Worm (Caenorhabditis elegans) whole organism, dauer: Measurements from ENCODE around the gene chca-1.

Experiments used
- unc-62 ChIP-seq: sonication (generic microtip); optimal IDR thresholded peaks from 2 replicates; lab custom pipeline; 2017; ENCODE audit warnings: missing biosample characterization, missing genetic modification reagents, missing genetic modification characterization

chca-1 gene

ce11 chrIV:9627033-9627432 is 24.2 kb upstream of the chca-1 start:
- TF ChIP-seq unc-62 = no peak

ce11 chrIV:9631579-9631978 is 19.6 kb upstream of the chca-1 start:
- no peak for TF ChIP-seq unc-62

ce11 chrIV:9632094-9632493 is 19.1 kb upstream of the chca-1 start:
- no peak for TF ChIP-seq unc-62

- no peak for TF ChIP-seq unc-62
Observed at ce11 chrIV:9632966-9633494, 18.2 kb upstream of the chca-1 start.

ce11 chrIV:9633889-9634288 is 17.3 kb upstream of the chca-1 start:
- TF ChIP-seq unc-62 = no peak

- no peak for TF ChIP-seq unc-62
Observed at ce11 chrIV:9634848-9635247, 16.3 kb upstream of the chca-1 start, which contains the start of gene mca-1. TSS of gene mca-1 (minus strand) at chrIV:9634948.

- no peak for TF ChIP-seq unc-62
Observed at ce11 chrIV:9641925-9642324, 9.3 kb upstream of the chca-1 start, which contains the start of gene del-2. TSS of gene del-2 (minus strand) at chrIV:9642025.

ce11 chrIV:9643188-9643587 is 8.0 kb upstream of the chca-1 start, which contains the start of gene degl-2:
TSS of gene degl-2 (plus strand) at chrIV:9643488.
- TF ChIP-seq unc-62 = no peak

- TF ChIP-seq unc-62 = no peak
Observed at ce11 chrIV:9647789-9648361, 3.3 kb upstream of the chca-1 start, which contains the start of gene amph-1. TSS of gene amph-1 (minus strand) at chrIV:9647873.

ce11 chrIV:9648682-9649081 is 2.5 kb upstream of the chca-1 start, which contains the start of gene srm-3:
TSS of gene srm-3 (plus strand) at chrIV:9648982.
- TF ChIP-seq unc-62 = no peak

- no peak for TF ChIP-seq unc-62
Observed at ce11 chrIV:9653184-9653583, 2.0 kb downstream of the chca-1 start, which contains the start of gene F58G6.3. TSS of gene F58G6.3 (plus strand) at chrIV:9653535.

- TF ChIP-seq unc-62 = no peak
Observed at ce11 chrIV:9654017-9654416, 2.8 kb downstream of the chca-1 start, which contains the start of gene F58G6.7. TSS of gene F58G6.7 (plus strand) at chrIV:9654317.

ce11 chrIV:9655556-9655955 is 4.4 kb downstream of the chca-1 start:
- TF ChIP-seq unc-62 = no peak

- TF ChIP-seq unc-62 = no peak
Observed at ce11 chrIV:9657753-9658152, 6.6 kb downstream of the chca-1 start, which contains the start of gene acc-1. TSS of gene acc-1 (plus strand) at chrIV:9658053.

ce11 chrIV:9659999-9660398 is 8.8 kb downstream of the chca-1 start:
- no peak for TF ChIP-seq unc-62

ce11 chrIV:9667084-9667483 is 15.9 kb downstream of the chca-1 start:
- no peak for TF ChIP-seq unc-62

- no peak for TF ChIP-seq unc-62
Observed at ce11 chrIV:9668103-9668672, 17.0 kb downstream of the chca-1 start.

ce11 chrIV:9669969-9670368 is 18.8 kb downstream of the chca-1 start:
- no peak for TF ChIP-seq unc-62
